Fruit fly (Drosophila melanogaster) whole organism, pupa: ENCODE results near the gene ca.

Experiments
- CG10348 ChIP-seq: fragments of 200-800 bp; sonication (Bioruptor generic); IDR thresholded peaks from 2 replicates; pipeline ENCODE4 v1.3.6; 2022; ENCODE audit warnings: missing biosample characterization, missing genetic modification characterization
- CG15710 ChIP-seq: fragments of 200-800 bp; sonication (Bioruptor generic); optimal IDR thresholded peaks from 2 replicates; lab custom pipeline; 2018; ENCODE audit warnings: missing biosample characterization, mild to moderate bottlenecking, missing genetic modification characterization, moderate library complexity
- CG32121 ChIP-seq: fragments of 200-800 bp; sonication (Bioruptor generic); IDR thresholded peaks from 2 replicates; pipeline ENCODE4 v1.3.6; 2022; ENCODE audit warnings: missing biosample characterization, missing genetic modification characterization
- CG34367 ChIP-seq: fragments of 200-800 bp; sonication (Bioruptor generic); optimal IDR thresholded peaks from 2 replicates; lab custom pipeline; 2018; ENCODE audit warnings: missing biosample characterization, mild to moderate bottlenecking, missing genetic modification characterization
- CG4496 ChIP-seq: fragments of 200-800 bp; sonication (Bioruptor generic); IDR thresholded peaks from 3 replicates; pipeline ENCODE4 v1.3.6; 2022; ENCODE audit warnings: missing biosample characterization, missing genetic modification characterization
- CG8159 ChIP-seq: fragments of 200-800 bp; sonication (Bioruptor generic); optimal IDR thresholded peaks from 3 replicates; lab custom pipeline; 2018; ENCODE audit warnings: missing biosample characterization, mild to moderate bottlenecking, missing genetic modification characterization, moderate library complexity
- CG8301 ChIP-seq: fragments of 200-800 bp; sonication (Bioruptor generic); optimal IDR thresholded peaks from 2 replicates; lab custom pipeline; 2018; ENCODE audit warnings: missing biosample characterization, mild to moderate bottlenecking, missing genetic modification characterization
- CG9948 ChIP-seq: fragments of 200-800 bp; sonication (Bioruptor generic); optimal IDR thresholded peaks from 2 replicates; lab custom pipeline; 2018; ENCODE audit warnings: missing biosample characterization, mild to moderate bottlenecking, missing genetic modification characterization, moderate library complexity
- D1 ChIP-seq: fragments of 200-800 bp; sonication (Bioruptor generic); optimal IDR thresholded peaks from 2 replicates; lab custom pipeline; 2018; ENCODE audit warnings: missing biosample characterization, mild to moderate bottlenecking, missing genetic modification characterization, moderate library complexity
- EcR ChIP-seq: fragments of 200-800 bp; sonication (Bioruptor generic); optimal IDR thresholded peaks from 3 replicates; lab custom pipeline; 2019; ENCODE audit warnings: missing biosample characterization, missing genetic modification characterization, mild to moderate bottlenecking, moderate library complexity, missing genetic modification reagents
- Ets98B ChIP-seq: fragments of 200-800 bp; sonication (Bioruptor generic); IDR thresholded peaks from 2 replicates; pipeline ENCODE4 v1.3.6; 2022; ENCODE audit warnings: missing biosample characterization, missing genetic modification characterization
- Pif1B ChIP-seq: fragments of 200-800 bp; sonication (Bioruptor generic); optimal IDR thresholded peaks from 3 replicates; lab custom pipeline; 2016; ENCODE audit warnings: missing biosample characterization, missing genetic modification characterization
- Snoo ChIP-seq: fragments of 200-800 bp; sonication (Bioruptor generic); optimal IDR thresholded peaks from 3 replicates; lab custom pipeline; 2017; ENCODE audit warnings: missing biosample characterization, mild to moderate bottlenecking, missing genetic modification characterization, inconsistent platforms
- fd96Ca ChIP-seq: fragments of 200-800 bp; sonication (Bioruptor generic); IDR thresholded peaks from 3 replicates; pipeline ENCODE4 v1.3.6; 2022; ENCODE audit warnings: missing biosample characterization, missing genetic modification characterization

DNA sequence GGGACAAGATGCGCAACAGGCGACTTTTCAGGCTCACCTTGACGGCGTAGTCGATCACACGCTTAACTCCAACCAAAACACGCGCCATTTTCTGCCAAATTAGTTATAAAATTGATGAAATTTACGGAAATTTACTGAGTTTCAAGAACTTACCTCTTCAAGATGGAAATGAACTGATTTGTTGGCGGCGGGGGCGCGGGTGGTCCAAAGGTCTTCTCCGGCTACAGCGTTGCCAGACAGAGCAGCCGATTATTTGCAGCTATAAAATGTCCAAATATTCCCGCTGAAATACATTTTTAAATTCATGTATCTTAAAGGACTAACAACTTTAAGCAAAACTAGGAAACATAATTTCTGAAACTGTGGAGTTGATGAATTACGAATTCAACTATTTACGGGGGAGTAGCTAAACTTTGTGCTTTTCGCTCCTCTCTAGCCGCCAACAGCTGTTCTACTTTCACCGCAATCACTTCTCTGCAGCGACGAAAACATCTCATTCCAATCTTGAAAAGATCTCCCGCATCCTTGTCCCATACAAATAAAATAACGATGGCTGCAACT, 3.8 kb upstream of the ca start, which contains the start of the genes Etfb and CG7789:
- peak; percentile 96 for TF ChIP-seq fd96Ca
- peak; percentile 86 for TF ChIP-seq CG8301 (tag; lab: Kevin White, UChicago)
- TF ChIP-seq CG10348 (GFP tag; lab: Robert Waterston, UW): peak; percentile 61
- peak; percentile 93 for TF ChIP-seq CG34367
- peak; percentile 95 for TF ChIP-seq CG32121
- peak; percentile 92 for TF ChIP-seq Snoo (tag; lab: Kevin White, UChicago)
- peak; percentile 92 for TF ChIP-seq CG15710 (tag; lab: Kevin White, UChicago)
- peak; percentile 96 for TF ChIP-seq CG4496 (GFP tag; lab: Robert Waterston, UW)
- no peak for TF ChIP-seq D1 (tag; lab: Kevin White, UChicago)
- peak; percentile 93 for TF ChIP-seq Ets98B
- peak; percentile 82 for TF ChIP-seq CG8159 (tag; lab: Kevin White, UChicago)
- TF ChIP-seq EcR: no peak
- TF ChIP-seq Pif1B (GFP tag; lab: Kevin White, UChicago): no peak
- peak; percentile 71 for TF ChIP-seq CG9948 (tag; lab: Kevin White, UChicago)
